Fruit fly (Drosophila melanogaster): Measurements from ENCODE around the gene CG10375.

CG10375 gene

dm6 chr3R:23726740-23727139 is 40.8 kb upstream of the CG10375 start (continued):
- TF ChIP-seq CG17802 (tag; optimal IDR thresholded peaks at IDR 0.05) (peak; percentile 5), nmo (GFP tag; optimal IDR thresholded peaks at IDR 0.05) (peak; percentile 71), Camta (GFP tag; optimal IDR thresholded peaks at IDR 0.05) (peak; percentile 57), ssp (GFP tag; IDR thresholded peaks at IDR 0.05) (peak; percentile 54), z (GFP tag; IDR thresholded peaks at IDR 0.05) (no peak), CG5245 (GFP tag; optimal IDR thresholded peaks at IDR 0.05) (peak; percentile 22), CG18764 (GFP tag; optimal IDR thresholded peaks at IDR 0.05) (peak; percentile 64), Abd-B (GFP tag; optimal IDR thresholded peaks at IDR 0.05) (peak; percentile 58), CG15479 (GFP tag; optimal IDR thresholded peaks at IDR 0.05) (no peak), vfl (GFP tag; optimal IDR thresholded peaks at IDR 0.05) (peak; percentile 81), NC2β (GFP tag; optimal IDR thresholded peaks at IDR 0.05) (no peak), CG14014 (GFP tag; IDR thresholded peaks at IDR 0.05) (peak; percentile 86), CG1529 (GFP tag; optimal IDR thresholded peaks at IDR 0.05) (no peak), CG32772 (GFP tag; IDR thresholded peaks at IDR 0.05) (peak; percentile 68; the same call in 1 of the 2 replicates), eyg (GFP tag; optimal IDR thresholded peaks at IDR 0.05) (peak; percentile 54), CG16863 (GFP tag; optimal IDR thresholded peaks at IDR 0.05) (peak; percentile 50), dmrt11E (tag; optimal IDR thresholded peaks at IDR 0.05) (peak; percentile 5), tx (GFP tag; optimal IDR thresholded peaks at IDR 0.05) (peak; percentile 64), gsb (GFP tag; IDR thresholded peaks at IDR 0.05) (peak; percentile 75), ac (GFP tag; optimal IDR thresholded peaks at IDR 0.05) (no peak), bbx (GFP tag; IDR thresholded peaks at IDR 0.05; ENCODE audit: partially characterized antibody) (no peak), luna (GFP tag; optimal IDR thresholded peaks at IDR 0.05) (peak; percentile 1), CG6813 (GFP tag; optimal IDR thresholded peaks at IDR 0.05) (peak; percentile 65), sc (optimal IDR thresholded peaks at IDR 0.05) (no peak), sc (GFP tag; optimal IDR thresholded peaks at IDR 0.05) (no peak), CG5180 (GFP tag; optimal IDR thresholded peaks at IDR 0.05) (no peak), CG34224 (GFP tag; IDR thresholded peaks at IDR 0.05; ENCODE audit: partially characterized antibody) (no peak), CG9932 (GFP tag; IDR thresholded peaks at IDR 0.05) (peak; percentile 90), CG17328 (GFP tag; IDR thresholded peaks at IDR 0.05) (peak; percentile 67), CG4617 (GFP tag; optimal IDR thresholded peaks at IDR 0.05; ENCODE audit: borderline replicate concordance) (peak; percentile 16), CG7786 (GFP tag; optimal IDR thresholded peaks at IDR 0.05) (peak; percentile 76), CG11560 (tag; IDR thresholded peaks at IDR 0.05) (peak; percentile 58; the same call in 2 of the 3 replicates), CG9215 (GFP tag; IDR thresholded peaks at IDR 0.05) (peak; percentile 72), crp (GFP tag; optimal IDR thresholded peaks at IDR 0.05) (peak in 1 of 2 experiments; percentile 8), CG42726 (GFP tag; IDR thresholded peaks at IDR 0.05; ENCODE audit: partially characterized antibody) (no peak), Chrac-16 (GFP tag; optimal IDR thresholded peaks at IDR 0.05) (peak; percentile 56), CG10462 (GFP tag; optimal IDR thresholded peaks at IDR 0.05) (peak; percentile 49), pan (optimal IDR thresholded peaks at IDR 0.05) (no peak), pan (GFP tag; optimal IDR thresholded peaks at IDR 0.05 in 1 of 2, IDR thresholded peaks at IDR 0.05 in 1 of 2) (peak in 1 of 2 experiments; percentile 88), CG10959 (GFP tag; IDR thresholded peaks at IDR 0.05) (no peak)

- TF ChIP-seq vvl (GFP tag; IDR thresholded peaks at IDR 0.05) (no peak), exex (tag; optimal IDR thresholded peaks at IDR 0.05) (peak; percentile 96)
These were observed 39.9 kb upstream of the CG10375 start for dm6 chr3R:23727657-23728056.

Measured in whole organism, embryonic.